Worm (Caenorhabditis elegans): ENCODE results near the gene ZK512.1.

DNA sequence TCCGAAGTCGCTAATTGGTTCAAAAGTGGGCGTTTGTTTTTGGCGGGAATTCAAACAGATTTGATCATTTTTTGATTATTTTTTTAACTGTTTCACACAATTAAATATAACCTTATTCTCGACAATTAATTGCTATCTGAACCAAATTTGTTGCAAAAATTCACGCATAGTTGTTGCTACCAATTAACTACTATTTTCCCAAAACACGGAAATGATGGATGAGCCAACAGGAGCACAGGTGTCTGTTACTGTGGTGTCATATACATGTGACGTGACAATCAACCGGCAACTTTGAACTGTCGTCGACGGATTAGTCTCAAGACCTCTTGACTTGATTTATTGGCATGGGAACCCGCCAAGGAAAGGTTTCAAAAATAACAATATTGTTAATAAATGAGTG is 42.0 kb upstream of the ZK512.1 start:
- no peak for TF ChIP-seq nhr-77 (tag; optimal IDR thresholded peaks at IDR 0.05)
- no peak for TF ChIP-seq alr-1 (tag; optimal IDR thresholded peaks at IDR 0.05)
- TF ChIP-seq sem-4 (tag; optimal IDR thresholded peaks at IDR 0.05): no peak
- TF ChIP-seq nhr-6 (tag; optimal IDR thresholded peaks at IDR 0.05): no peak

Data from whole organism, L2 larva.